Worm (Caenorhabditis elegans) whole organism, L1 larva: ENCODE data around the gene nas-3.

ENCODE experiments used
- dpl-1 ChIP-seq, 3 experiments: fragments of 150-350 bp in 2 of 3; sonication (generic microtip) in 1 of 3; optimal IDR thresholded peaks; 2 replicates each; lab custom pipeline; 2014 to 2017; ENCODE audit warnings: missing biosample characterization in 3 of 3, missing genetic modification characterization in 3 of 3, missing genetic modification reagents in 3 of 3
- elt-2 ChIP-seq: sonication (generic microtip); optimal IDR thresholded peaks from 2 replicates; lab custom pipeline; 2016; ENCODE audit warnings: missing genetic modification characterization, mild to moderate bottlenecking, inconsistent platforms, missing compliant biosample characterization, missing genetic modification reagents
- elt-3 ChIP-seq, 6 experiments: fragments of 150-350 bp in 1 of 6; sonication (generic microtip); optimal IDR thresholded peaks; 2 replicates each; lab custom pipeline; 2017 to 2018; ENCODE audit warnings: missing biosample characterization in 6 of 6, missing genetic modification characterization in 6 of 6, inconsistent platforms in 1 of 6
- fkh-10 ChIP-seq: sonication (generic microtip); optimal IDR thresholded peaks from 2 replicates; lab custom pipeline; 2017; ENCODE audit warnings: missing biosample characterization, missing genetic modification reagents, missing genetic modification characterization
- isw-1 ChIP-seq: fragments of 200-800 bp; sonication (Bioruptor generic); IDR thresholded peaks from 2 replicates; pipeline ENCODE4 v1.3.6; 2022; ENCODE audit warnings: missing genetic modification characterization, missing compliant biosample characterization
- jun-1 ChIP-seq: fragments of 150-350 bp; optimal IDR thresholded peaks from 2 replicates; lab custom pipeline; 2014; ENCODE audit warnings: missing biosample characterization, missing genetic modification reagents, missing genetic modification characterization
- lin-35 ChIP-seq, 2 experiments: fragments of 150-350 bp; optimal IDR thresholded peaks; 2 replicates each; lab custom pipeline; 2014; ENCODE audit warnings: missing biosample characterization in 2 of 2, missing genetic modification characterization in 2 of 2, missing genetic modification reagents in 2 of 2
- lsy-2 ChIP-seq, 2 experiments: fragments of 150-350 bp; optimal IDR thresholded peaks; 2 replicates each; lab custom pipeline; 2014; ENCODE audit warnings: missing biosample characterization in 2 of 2, missing genetic modification characterization in 2 of 2
- skn-1 ChIP-seq: fragments of 150-350 bp; optimal IDR thresholded peaks from 2 replicates; lab custom pipeline; 2014; ENCODE audit warnings: missing biosample characterization, missing genetic modification characterization

ce11 chrV:9453333-9453732 lies 24.6 kb upstream of the nas-3 start:
- TF ChIP-seq dpl-1 (GFP tag; optimal IDR thresholded peaks at IDR 0.05; lab: Kevin White, UChicago) = no peak
- TF ChIP-seq fkh-10 = no peak
- no peak for TF ChIP-seq jun-1 (tag; lab: Kevin White, UChicago)
- no peak for TF ChIP-seq lin-35 (GFP tag; optimal IDR thresholded peaks at IDR 0.05; lab: Kevin White, UChicago)
- TF ChIP-seq lsy-2 (tag; optimal IDR thresholded peaks at IDR 0.05; lab: Kevin White, UChicago) = no peak
- no peak for TF ChIP-seq elt-3 (tag; optimal IDR thresholded peaks at IDR 0.05; lab: Kevin White, UChicago)
- TF ChIP-seq skn-1 (tag; lab: Kevin White, UChicago) = no peak
- TF ChIP-seq isw-1 (GFP tag; lab: Robert Waterston, UW) = no peak
- TF ChIP-seq elt-2 = no peak
